Fruit fly (Drosophila melanogaster) whole organism, pupa: ENCODE results near the gene CG34382.

ENCODE experiments used
- CG10348 ChIP-seq: fragments of 200-800 bp; sonication (Bioruptor generic); IDR thresholded peaks from 2 replicates; pipeline ENCODE4 v1.3.6; 2022; ENCODE audit warnings: missing biosample characterization, missing genetic modification characterization
- CG12605 ChIP-seq: fragments of 200-800 bp; sonication (Bioruptor generic); IDR thresholded peaks from 2 replicates; pipeline ENCODE4 v1.3.6; 2022; ENCODE audit warnings: missing biosample characterization, missing genetic modification characterization
- CG13204 ChIP-seq: fragments of 200-800 bp; sonication (Bioruptor generic); optimal IDR thresholded peaks from 2 replicates; lab custom pipeline; 2018; ENCODE audit warnings: missing biosample characterization, mild to moderate bottlenecking, missing genetic modification characterization, moderate library complexity
- CG14655 ChIP-seq: fragments of 200-800 bp; sonication (Bioruptor generic); optimal IDR thresholded peaks from 3 replicates; lab custom pipeline; 2017; ENCODE audit warnings: mild to moderate bottlenecking, missing biosample characterization, missing genetic modification reagents, missing genetic modification characterization
- CG15710 ChIP-seq: fragments of 200-800 bp; sonication (Bioruptor generic); optimal IDR thresholded peaks from 2 replicates; lab custom pipeline; 2018; ENCODE audit warnings: missing biosample characterization, mild to moderate bottlenecking, missing genetic modification characterization, moderate library complexity
- CG17806 ChIP-seq: fragments of 200-800 bp; sonication (Bioruptor generic); optimal IDR thresholded peaks from 2 replicates; lab custom pipeline; 2018; ENCODE audit warnings: missing biosample characterization, mild to moderate bottlenecking, missing genetic modification characterization, moderate library complexity
- CG32121 ChIP-seq: fragments of 200-800 bp; sonication (Bioruptor generic); IDR thresholded peaks from 2 replicates; pipeline ENCODE4 v1.3.6; 2022; ENCODE audit warnings: missing biosample characterization, missing genetic modification characterization
- CG34367 ChIP-seq: fragments of 200-800 bp; sonication (Bioruptor generic); optimal IDR thresholded peaks from 2 replicates; lab custom pipeline; 2018; ENCODE audit warnings: missing biosample characterization, mild to moderate bottlenecking, missing genetic modification characterization
- CG4496 ChIP-seq: fragments of 200-800 bp; sonication (Bioruptor generic); IDR thresholded peaks from 3 replicates; pipeline ENCODE4 v1.3.6; 2022; ENCODE audit warnings: missing biosample characterization, missing genetic modification characterization
- CG8159 ChIP-seq: fragments of 200-800 bp; sonication (Bioruptor generic); optimal IDR thresholded peaks from 3 replicates; lab custom pipeline; 2018; ENCODE audit warnings: missing biosample characterization, mild to moderate bottlenecking, missing genetic modification characterization, moderate library complexity
- CG8301 ChIP-seq: fragments of 200-800 bp; sonication (Bioruptor generic); optimal IDR thresholded peaks from 2 replicates; lab custom pipeline; 2018; ENCODE audit warnings: missing biosample characterization, mild to moderate bottlenecking, missing genetic modification characterization
- CG9948 ChIP-seq: fragments of 200-800 bp; sonication (Bioruptor generic); optimal IDR thresholded peaks from 2 replicates; lab custom pipeline; 2018; ENCODE audit warnings: missing biosample characterization, mild to moderate bottlenecking, missing genetic modification characterization, moderate library complexity
- D1 ChIP-seq: fragments of 200-800 bp; sonication (Bioruptor generic); optimal IDR thresholded peaks from 2 replicates; lab custom pipeline; 2018; ENCODE audit warnings: missing biosample characterization, mild to moderate bottlenecking, missing genetic modification characterization, moderate library complexity
- EcR ChIP-seq: fragments of 200-800 bp; sonication (Bioruptor generic); optimal IDR thresholded peaks from 3 replicates; lab custom pipeline; 2019; ENCODE audit warnings: missing biosample characterization, missing genetic modification characterization, mild to moderate bottlenecking, moderate library complexity, missing genetic modification reagents
- Ets98B ChIP-seq: fragments of 200-800 bp; sonication (Bioruptor generic); IDR thresholded peaks from 2 replicates; pipeline ENCODE4 v1.3.6; 2022; ENCODE audit warnings: missing biosample characterization, missing genetic modification characterization
- Pif1A ChIP-seq: fragments of 200-800 bp; sonication (Bioruptor generic); optimal IDR thresholded peaks from 3 replicates; lab custom pipeline; 2016; ENCODE audit warnings: missing biosample characterization, missing genetic modification characterization
- Pif1B ChIP-seq: fragments of 200-800 bp; sonication (Bioruptor generic); optimal IDR thresholded peaks from 3 replicates; lab custom pipeline; 2016; ENCODE audit warnings: missing biosample characterization, missing genetic modification characterization
- Snoo ChIP-seq: fragments of 200-800 bp; sonication (Bioruptor generic); optimal IDR thresholded peaks from 3 replicates; lab custom pipeline; 2017; ENCODE audit warnings: missing biosample characterization, mild to moderate bottlenecking, missing genetic modification characterization, inconsistent platforms
- fd96Ca ChIP-seq: fragments of 200-800 bp; sonication (Bioruptor generic); IDR thresholded peaks from 3 replicates; pipeline ENCODE4 v1.3.6; 2022; ENCODE audit warnings: missing biosample characterization, missing genetic modification characterization
- gl ChIP-seq: fragments of 200-800 bp; sonication (Bioruptor generic); optimal IDR thresholded peaks from 2 replicates; lab custom pipeline; 2018; ENCODE audit warnings: missing biosample characterization, mild to moderate bottlenecking, missing genetic modification characterization
- rn ChIP-seq: fragments of 200-800 bp; sonication (Bioruptor generic); IDR thresholded peaks from 2 replicates; pipeline ENCODE4 v1.3.6; 2022; ENCODE audit warnings: missing biosample characterization, missing genetic modification characterization

The CG34382 gene

DNA sequence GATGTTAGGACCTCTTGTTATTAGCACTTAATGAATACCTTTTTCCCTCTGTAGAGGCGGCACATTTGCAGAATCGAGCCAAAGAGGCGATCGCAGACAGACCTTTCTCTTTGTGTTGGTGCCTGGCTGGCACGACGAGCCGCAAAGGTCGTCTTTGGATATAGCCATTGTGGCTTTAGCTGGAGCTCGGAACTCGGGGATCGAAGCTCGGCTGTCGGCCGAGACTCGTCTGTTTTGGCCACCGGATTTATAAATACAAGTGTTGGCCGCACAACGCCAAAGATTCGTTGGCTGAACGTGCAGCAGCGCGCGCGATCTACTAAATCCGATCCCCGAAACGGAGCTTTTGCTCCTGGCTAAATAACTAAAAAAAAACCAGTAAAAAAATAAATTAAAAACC is at the start of gene CG34382:
CG34382 (plus strand) TSS at position 301 of the 400 bp plus-strand sequence.
- 0 out of 3 replicates have a peak, but pooled peaks have one; percentile 41 for TF ChIP-seq CG4496
- TF ChIP-seq D1: no peak
- TF ChIP-seq CG14655 (GFP tag; lab: Kevin White, UChicago): no peak

DNA sequence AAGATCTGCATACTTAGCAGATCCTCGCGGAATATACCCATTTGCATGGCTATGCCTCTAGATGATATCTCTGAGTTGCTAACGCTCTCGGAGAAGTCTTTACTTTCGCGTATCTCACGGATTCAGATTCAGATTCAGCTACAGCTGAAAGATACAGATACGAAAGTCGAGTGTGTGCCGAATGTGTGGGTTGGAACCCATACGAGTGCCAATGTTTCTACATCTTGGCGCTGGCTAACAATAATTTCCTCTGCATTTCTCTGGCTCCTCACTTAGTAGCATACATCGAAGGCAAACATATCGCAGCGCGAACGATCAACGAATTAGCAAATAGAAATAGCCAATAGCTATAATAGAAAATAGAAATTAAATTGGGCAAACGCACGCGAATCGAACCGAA is 49.6 kb upstream of the CG34382 start:
- TF ChIP-seq EcR (GFP tag; lab: Kevin White, UChicago) (no peak), CG8159 (no peak), rn (GFP tag; lab: Robert Waterston, UW) (no peak), Snoo (tag; lab: Kevin White, UChicago) (no peak), CG17806 (tag; lab: Kevin White, UChicago) (no peak), CG8301 (no peak), Pif1B (GFP tag; lab: Kevin White, UChicago) (no peak), Pif1A (GFP tag; lab: Kevin White, UChicago) (no peak), CG34367 (tag; lab: Kevin White, UChicago) (no peak), fd96Ca (GFP tag; lab: Robert Waterston, UW) (no peak), CG4496 (no peak), CG10348 (GFP tag; lab: Robert Waterston, UW) (no peak), CG14655 (GFP tag; lab: Kevin White, UChicago) (no peak), Ets98B (GFP tag; lab: Robert Waterston, UW) (no peak), D1 (no peak), CG15710 (no peak), CG9948 (no peak)

dm6 chr3L:9829639-9830341 is 49.0 kb upstream of the CG34382 start:
- TF ChIP-seq CG14655 (GFP tag; lab: Kevin White, UChicago): no peak
- no peak for TF ChIP-seq CG4496
- TF ChIP-seq fd96Ca (GFP tag; lab: Robert Waterston, UW): no peak
- TF ChIP-seq CG13204 (GFP tag; lab: Kevin White, UChicago): no peak
- TF ChIP-seq CG8159: no peak
- no peak for TF ChIP-seq CG8301
- TF ChIP-seq Ets98B (GFP tag; lab: Robert Waterston, UW): no peak
- no peak for TF ChIP-seq CG10348 (GFP tag; lab: Robert Waterston, UW)
- TF ChIP-seq rn (GFP tag; lab: Robert Waterston, UW): no peak
- no peak for TF ChIP-seq Pif1A (GFP tag; lab: Kevin White, UChicago)
- TF ChIP-seq CG9948: no peak
- no peak for TF ChIP-seq EcR (GFP tag; lab: Kevin White, UChicago)
- TF ChIP-seq CG17806 (tag; lab: Kevin White, UChicago): no peak

- TF ChIP-seq CG10348 (GFP tag; lab: Robert Waterston, UW) (no peak), CG32121 (no peak), CG8159 (no peak), CG9948 (no peak), CG8301 (no peak), CG34367 (tag; lab: Kevin White, UChicago) (no peak), CG17806 (tag; lab: Kevin White, UChicago) (no peak), Pif1A (GFP tag; lab: Kevin White, UChicago) (no peak), D1 (no peak), Ets98B (GFP tag; lab: Robert Waterston, UW) (no peak), CG13204 (GFP tag; lab: Kevin White, UChicago) (no peak), Snoo (tag; lab: Kevin White, UChicago) (no peak), Pif1B (GFP tag; lab: Kevin White, UChicago) (no peak), CG4496 (no peak), EcR (GFP tag; lab: Kevin White, UChicago) (no peak), CG12605 (no peak), CG15710 (no peak), fd96Ca (GFP tag; lab: Robert Waterston, UW) (no peak)
Observed at dm6 chr3L:9832125-9832524, 46.7 kb upstream of the CG34382 start.

dm6 chr3L:9836524-9837047 is 42.2 kb upstream of the CG34382 start, which contains the start of gene I-2:
Gene I-2 (minus strand): TSS chr3L:9836805.
- TF ChIP-seq CG8159: no peak
- no peak for TF ChIP-seq gl (tag; lab: Kevin White, UChicago)
- no peak for TF ChIP-seq CG13204 (GFP tag; lab: Kevin White, UChicago)
- no peak for TF ChIP-seq CG12605

- no peak for TF ChIP-seq CG13204 (GFP tag; lab: Kevin White, UChicago)
- TF ChIP-seq Ets98B (GFP tag; lab: Robert Waterston, UW): no peak
- no peak for TF ChIP-seq CG17806 (tag; lab: Kevin White, UChicago)
- TF ChIP-seq Pif1B (GFP tag; lab: Kevin White, UChicago): no peak
- no peak for TF ChIP-seq D1
- no peak for TF ChIP-seq EcR (GFP tag; lab: Kevin White, UChicago)
- no peak for TF ChIP-seq CG4496
- no peak for TF ChIP-seq CG15710
- no peak for TF ChIP-seq CG10348 (GFP tag; lab: Robert Waterston, UW)
- TF ChIP-seq Pif1A (GFP tag; lab: Kevin White, UChicago): no peak
- no peak for TF ChIP-seq fd96Ca (GFP tag; lab: Robert Waterston, UW)
Observed at dm6 chr3L:9837053-9837452, 41.7 kb upstream of the CG34382 start.
